Worm (Caenorhabditis elegans) whole organism, L3 larva: Measurements from ENCODE around the gene svh-2.

Source experiments
- ama-1 ChIP-seq: fragments of 150-350 bp; optimal IDR thresholded peaks from 2 replicates; lab custom pipeline; 2018
- ceh-82 ChIP-seq: fragments of 150-350 bp; optimal IDR thresholded peaks from 2 replicates; lab custom pipeline; 2014; ENCODE audit warnings: missing biosample characterization, missing genetic modification characterization
- egl-27 ChIP-seq: sonication (generic microtip); optimal IDR thresholded peaks from 4 replicates; lab custom pipeline; 2017; ENCODE audit warnings: missing biosample characterization, missing genetic modification reagents, missing genetic modification characterization
- elt-2 ChIP-seq: sonication (generic microtip); optimal IDR thresholded peaks from 2 replicates; lab custom pipeline; 2016; ENCODE audit warnings: missing genetic modification reagents, mild to moderate bottlenecking, missing genetic modification characterization, missing compliant biosample characterization
- fkh-10 ChIP-seq: sonication (generic microtip); optimal IDR thresholded peaks from 2 replicates; lab custom pipeline; 2017; ENCODE audit warnings: missing biosample characterization, missing genetic modification reagents, missing genetic modification characterization
- nhr-11 ChIP-seq: fragments of 150-350 bp; optimal IDR thresholded peaks from 2 replicates; lab custom pipeline; 2014; ENCODE audit warnings: missing biosample characterization, missing genetic modification characterization
- nhr-23 ChIP-seq: fragments of 150-350 bp; optimal IDR thresholded peaks from 2 replicates; lab custom pipeline; 2014; ENCODE audit warnings: missing biosample characterization, missing genetic modification reagents, missing genetic modification characterization
- nhr-237 ChIP-seq: fragments of 150-350 bp; optimal IDR thresholded peaks from 2 replicates; lab custom pipeline; 2014; ENCODE audit warnings: missing biosample characterization, missing genetic modification characterization
- nhr-25 ChIP-seq: sonication (generic microtip); optimal IDR thresholded peaks from 2 replicates; lab custom pipeline; 2017; ENCODE audit warnings: missing biosample characterization, missing genetic modification characterization
- tbx-2 ChIP-seq: sonication (generic microtip); optimal IDR thresholded peaks from 2 replicates; lab custom pipeline; 2016; ENCODE audit warnings: mild to moderate bottlenecking, missing genetic modification characterization, missing compliant biosample characterization
- unc-62 ChIP-seq: fragments of 150-350 bp; sonication (generic microtip); optimal IDR thresholded peaks from 4 replicates; lab custom pipeline; 2014; ENCODE audit warnings: missing biosample characterization, missing genetic modification reagents, missing genetic modification characterization
- zag-1 ChIP-seq: fragments of 150-350 bp; optimal IDR thresholded peaks from 2 replicates; lab custom pipeline; 2014; ENCODE audit warnings: missing biosample characterization, missing genetic modification characterization

DNA sequence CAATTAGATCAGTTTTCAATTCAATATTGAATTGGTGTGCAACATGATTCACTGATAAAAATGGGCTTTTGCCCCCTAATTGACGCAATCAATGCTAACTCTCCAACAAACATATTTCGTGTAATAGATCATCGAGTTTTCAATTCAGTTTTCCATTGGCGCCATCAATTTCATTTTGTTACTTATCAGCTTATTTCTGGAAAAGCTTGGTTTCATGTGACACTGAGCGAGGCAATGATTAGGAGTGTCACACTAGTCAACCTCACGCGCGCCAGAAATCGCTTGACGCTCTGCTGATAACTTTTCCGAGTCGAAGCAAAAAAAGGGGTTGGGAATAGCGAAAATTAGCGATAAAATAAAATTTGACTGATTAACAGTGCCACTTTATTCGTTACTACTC is 34.5 kb upstream of the svh-2 start, which contains the start of gene ets-4:
- no peak for TF ChIP-seq egl-27
- TF ChIP-seq fkh-10 (GFP tag; lab: Kevin White, UChicago) = no peak
- TF ChIP-seq tbx-2 (tag; lab: Kevin White, UChicago) = no peak
- no peak for TF ChIP-seq zag-1 (tag; lab: Kevin White, UChicago)
- TF ChIP-seq nhr-237 (tag; lab: Kevin White, UChicago) = no peak
- no peak for TF ChIP-seq unc-62 (GFP tag; lab: Kevin White, UChicago)
- TF ChIP-seq nhr-25 (tag; lab: Kevin White, UChicago) = no peak
- no peak for TF ChIP-seq nhr-23
- TF ChIP-seq ama-1 (lab: Kevin White, UChicago) = no peak
- TF ChIP-seq nhr-11 = no peak
- peak; percentile 99 for TF ChIP-seq elt-2 (tag; lab: Kevin White, UChicago)
- no peak for TF ChIP-seq ceh-82 (tag; lab: Kevin White, UChicago)
